Fruit fly (Drosophila melanogaster) whole organism, embryonic: ENCODE results near the gene CG10663.

Source experiments
- BEAF-32 ChIP-seq: fragments of 200-800 bp; sonication (Bioruptor generic); optimal IDR thresholded peaks from 3 replicates; lab custom pipeline; 2017; ENCODE audit warnings: missing biosample characterization, missing genetic modification characterization, mild to moderate bottlenecking, moderate library complexity, missing genetic modification reagents
- CG10209 ChIP-seq: fragments of 200-800 bp; sonication (Bioruptor generic); optimal IDR thresholded peaks from 3 replicates; lab custom pipeline; 2017; ENCODE audit warnings: missing biosample characterization, mild to moderate bottlenecking, missing genetic modification characterization, missing genetic modification reagents
- CG10654 ChIP-seq: fragments of 200-800 bp; sonication (Bioruptor generic); optimal IDR thresholded peaks from 2 replicates; lab custom pipeline; 2016; ENCODE audit warnings: missing biosample characterization, missing genetic modification characterization
- CG11398 ChIP-seq: fragments of 200-800 bp; sonication (Bioruptor generic); optimal IDR thresholded peaks from 2 replicates; lab custom pipeline; 2016; ENCODE audit warnings: missing biosample characterization, missing genetic modification characterization
- CG12299 ChIP-seq: fragments of 200-800 bp; sonication (Bioruptor generic); optimal IDR thresholded peaks from 2 replicates; lab custom pipeline; 2018; ENCODE audit warnings: missing biosample characterization, mild to moderate bottlenecking, missing genetic modification characterization
- CG14014 ChIP-seq: fragments of 200-800 bp; sonication (Bioruptor generic); IDR thresholded peaks from 2 replicates; pipeline ENCODE4 v1.3.6; 2022; ENCODE audit warnings: missing biosample characterization, missing genetic modification characterization
- CG15269 ChIP-seq: fragments of 200-800 bp; sonication (Bioruptor generic); optimal IDR thresholded peaks from 2 replicates; lab custom pipeline; 2018; ENCODE audit warnings: missing biosample characterization, mild to moderate bottlenecking, missing genetic modification characterization, moderate library complexity
- CG16779 ChIP-seq: fragments of 200-800 bp; sonication (Bioruptor generic); IDR thresholded peaks from 2 replicates; pipeline ENCODE4 v1.3.6; 2022; ENCODE audit warnings: missing biosample characterization, missing genetic modification characterization
- CG17359 ChIP-seq: fragments of 200-800 bp; sonication (Bioruptor generic); optimal IDR thresholded peaks from 3 replicates; lab custom pipeline; 2018; ENCODE audit warnings: missing biosample characterization, mild to moderate bottlenecking, missing genetic modification characterization, moderate library complexity
- CG2116 ChIP-seq: fragments of 200-800 bp; sonication (Bioruptor generic); optimal IDR thresholded peaks from 3 replicates; lab custom pipeline; 2018; ENCODE audit warnings: missing biosample characterization, mild to moderate bottlenecking, missing genetic modification characterization
- CG31441 ChIP-seq: fragments of 200-800 bp; sonication (Bioruptor generic); IDR thresholded peaks from 2 replicates; pipeline ENCODE4 v1.3.6; 2022; ENCODE audit warnings: missing biosample characterization, missing genetic modification characterization
- CG32532 ChIP-seq: fragments of 200-800 bp; sonication (Bioruptor generic); IDR thresholded peaks from 2 replicates; pipeline ENCODE4 v1.3.6; 2022; ENCODE audit warnings: missing biosample characterization, missing genetic modification characterization
- CG34224 ChIP-seq: fragments of 200-800 bp; sonication (Bioruptor generic); IDR thresholded peaks from 3 replicates; pipeline ENCODE4 v1.3.6; 2022; ENCODE audit warnings: missing biosample characterization, missing genetic modification characterization; ENCODE audit not compliant: partially characterized antibody
- CG4820 ChIP-seq: fragments of 200-800 bp; sonication (Bioruptor generic); optimal IDR thresholded peaks from 3 replicates; lab custom pipeline; 2016; ENCODE audit warnings: missing biosample characterization, missing genetic modification characterization
- CG7271 ChIP-seq: fragments of 200-800 bp; sonication (Bioruptor generic); optimal IDR thresholded peaks from 2 replicates; lab custom pipeline; 2018; ENCODE audit warnings: missing biosample characterization, mild to moderate bottlenecking, missing genetic modification characterization, moderate library complexity
- CG7928 ChIP-seq: fragments of 200-800 bp; sonication (Bioruptor generic); optimal IDR thresholded peaks from 2 replicates; lab custom pipeline; 2017; ENCODE audit warnings: missing biosample characterization, mild to moderate bottlenecking, missing genetic modification characterization
- CG7987 ChIP-seq: fragments of 200-800 bp; sonication (Bioruptor generic); optimal IDR thresholded peaks from 2 replicates; lab custom pipeline; 2018; ENCODE audit warnings: missing biosample characterization, mild to moderate bottlenecking, missing genetic modification characterization, moderate library complexity
- CG9727 ChIP-seq: fragments of 200-800 bp; sonication (Bioruptor generic); optimal IDR thresholded peaks from 3 replicates; lab custom pipeline; 2017; ENCODE audit warnings: missing biosample characterization, mild to moderate bottlenecking, missing genetic modification characterization
- CTCF ChIP-seq: fragments of 200-800 bp; sonication (Bioruptor generic); optimal IDR thresholded peaks from 2 replicates; lab custom pipeline; 2017; ENCODE audit warnings: missing biosample characterization, mild to moderate bottlenecking, missing genetic modification characterization, moderate library complexity
- D19A ChIP-seq: fragments of 200-800 bp; optimal IDR thresholded peaks from 3 replicates; lab custom pipeline; 2019; ENCODE audit warnings: missing biosample characterization, mild to moderate bottlenecking, missing genetic modification characterization, moderate library complexity
- Dip3 ChIP-seq: fragments of 200-800 bp; sonication (Bioruptor generic); optimal IDR thresholded peaks from 3 replicates; lab custom pipeline; 2016; ENCODE audit warnings: missing biosample characterization, missing genetic modification characterization
- Eip74EF ChIP-seq, 2 experiments: fragments of 200-800 bp in 1 of 2; fragments of >200 bp in 1 of 2; sonication (Bioruptor generic) in 1 of 2; optimal IDR thresholded peaks; 2 replicates each; lab custom pipeline; 2017 to 2019; ENCODE audit warnings: missing biosample characterization in 2 of 2, missing genetic modification characterization in 2 of 2, mild to moderate bottlenecking in 1 of 2, moderate library complexity in 1 of 2
- Elba2 ChIP-seq: fragments of 200-800 bp; sonication (Bioruptor generic); optimal IDR thresholded peaks from 3 replicates; lab custom pipeline; 2016; ENCODE audit warnings: missing biosample characterization, missing genetic modification characterization
- Ets97D ChIP-seq: fragments of 200-800 bp; sonication (Bioruptor generic); optimal IDR thresholded peaks from 3 replicates; lab custom pipeline; 2016; ENCODE audit warnings: missing biosample characterization, missing genetic modification characterization
- GATAe ChIP-seq: fragments of 200-800 bp; sonication (Bioruptor generic); conservative IDR thresholded peaks from 2 replicates; pipeline ENCODE4 v1.3.6; 2022; ENCODE audit warnings: missing biosample characterization, missing genetic modification characterization
- Hand ChIP-seq: fragments of 200-800 bp; sonication (Bioruptor generic); optimal IDR thresholded peaks from 2 replicates; lab custom pipeline; 2017; ENCODE audit warnings: mild to moderate bottlenecking, missing biosample characterization, missing genetic modification reagents, missing genetic modification characterization
- Lim3 ChIP-seq: fragments of 200-800 bp; sonication (Bioruptor generic); IDR thresholded peaks from 2 replicates; pipeline ENCODE4 v1.3.6; 2022; ENCODE audit warnings: missing biosample characterization, missing genetic modification characterization
- Mes4 ChIP-seq: fragments of 200-800 bp; sonication (Bioruptor generic); optimal IDR thresholded peaks from 2 replicates; lab custom pipeline; 2016; ENCODE audit warnings: missing biosample characterization, missing genetic modification characterization
- Opbp ChIP-seq: fragments of 200-800 bp; sonication (Bioruptor generic); IDR thresholded peaks from 3 replicates; pipeline ENCODE4 v1.3.6; 2022; ENCODE audit warnings: missing biosample characterization, missing genetic modification characterization; ENCODE audit not compliant: partially characterized antibody
- Six4 ChIP-seq: fragments of 200-800 bp; sonication (Bioruptor generic); optimal IDR thresholded peaks from 2 replicates; lab custom pipeline; 2016; ENCODE audit warnings: missing biosample characterization, missing genetic modification characterization
- Sox100B ChIP-seq: fragments of 200-800 bp; sonication (Bioruptor generic); optimal IDR thresholded peaks from 3 replicates; lab custom pipeline; 2018; ENCODE audit warnings: missing biosample characterization, mild to moderate bottlenecking, missing genetic modification characterization
- al ChIP-seq: fragments of 200-800 bp; sonication (Bioruptor generic); IDR thresholded peaks from 2 replicates; pipeline ENCODE4 v1.3.6; 2022; ENCODE audit warnings: missing biosample characterization, missing genetic modification characterization
- bab2 ChIP-seq: fragments of 200-800 bp; sonication (Bioruptor generic); optimal IDR thresholded peaks from 2 replicates; lab custom pipeline; 2016; ENCODE audit warnings: missing biosample characterization, missing genetic modification characterization
- disco-r ChIP-seq: fragments of 200-800 bp; sonication (Bioruptor generic); optimal IDR thresholded peaks from 2 replicates; lab custom pipeline; 2016; ENCODE audit warnings: missing biosample characterization, missing genetic modification characterization
- en ChIP-seq: fragments of 200-800 bp; sonication (Bioruptor generic); optimal IDR thresholded peaks from 2 replicates; lab custom pipeline; 2016; ENCODE audit warnings: missing biosample characterization, missing genetic modification characterization
- eyg ChIP-seq: fragments of 200-800 bp; sonication (Bioruptor generic); optimal IDR thresholded peaks from 3 replicates; lab custom pipeline; 2016; ENCODE audit warnings: missing biosample characterization, missing genetic modification characterization
- fd96Cb ChIP-seq: fragments of 200-800 bp; sonication (Bioruptor generic); optimal IDR thresholded peaks from 2 replicates; lab custom pipeline; 2018; ENCODE audit warnings: missing biosample characterization, mild to moderate bottlenecking, missing genetic modification characterization, moderate library complexity
- grn ChIP-seq: fragments of 200-800 bp; sonication (Bioruptor generic); optimal IDR thresholded peaks from 3 replicates; lab custom pipeline; 2017; ENCODE audit warnings: missing biosample characterization, missing genetic modification characterization
- kah ChIP-seq: fragments of 200-800 bp; sonication (Bioruptor generic); optimal IDR thresholded peaks from 2 replicates; lab custom pipeline; 2018; ENCODE audit warnings: missing biosample characterization, mild to moderate bottlenecking, missing genetic modification characterization
- lab ChIP-seq: fragments of 200-800 bp; sonication (Bioruptor generic); optimal IDR thresholded peaks from 3 replicates; lab custom pipeline; 2017; ENCODE audit warnings: missing biosample characterization, missing genetic modification characterization, mild to moderate bottlenecking, moderate library complexity, missing genetic modification reagents
- lola ChIP-seq, 3 experiments: fragments of >200 bp in 2 of 3; fragments of 200-800 bp in 1 of 3; sonication (Bioruptor generic) in 1 of 3; optimal IDR thresholded peaks; 2 replicates each; lab custom pipeline; 2017 to 2019; ENCODE audit warnings: missing biosample characterization in 3 of 3, missing genetic modification characterization in 3 of 3, mild to moderate bottlenecking in 1 of 3, moderate library complexity in 1 of 3
- maf-S ChIP-seq: fragments of 200-800 bp; sonication (Bioruptor generic); optimal IDR thresholded peaks from 2 replicates; lab custom pipeline; 2016; ENCODE audit warnings: missing biosample characterization, missing genetic modification characterization
- rib ChIP-seq: fragments of 200-800 bp; sonication (Bioruptor generic); IDR thresholded peaks from 2 replicates; pipeline ENCODE4 v1.3.6; 2022; ENCODE audit warnings: missing biosample characterization, missing genetic modification characterization
- salm ChIP-seq: fragments of 200-800 bp; sonication (Bioruptor generic); optimal IDR thresholded peaks from 2 replicates; lab custom pipeline; 2018; ENCODE audit warnings: missing biosample characterization, mild to moderate bottlenecking, missing genetic modification characterization
- sc ChIP-seq, 3 experiments: fragments of >200 bp in 2 of 3; fragments of 200-800 bp in 1 of 3; sonication (Bioruptor generic) in 1 of 3; optimal IDR thresholded peaks; 2 replicates in 2 of 3; 3 replicates in 1 of 3; lab custom pipeline; 2017; ENCODE audit warnings: mild to moderate bottlenecking in 1 of 3, missing biosample characterization in 1 of 3, missing genetic modification characterization in 1 of 3, missing genetic modification reagents in 1 of 3
- so ChIP-seq: fragments of 200-800 bp; sonication (Bioruptor generic); IDR thresholded peaks from 3 replicates; pipeline ENCODE4 v1.3.6; 2022; ENCODE audit warnings: missing biosample characterization, missing genetic modification characterization
- tgo ChIP-seq: fragments of 200-800 bp; sonication (Bioruptor generic); IDR thresholded peaks from 3 replicates; pipeline ENCODE4 v1.3.6; 2022; ENCODE audit warnings: missing biosample characterization, missing genetic modification characterization
- toy ChIP-seq: fragments of 200-800 bp; sonication (Bioruptor generic); IDR thresholded peaks from 2 replicates; pipeline ENCODE4 v1.3.6; 2022; ENCODE audit warnings: missing biosample characterization, missing genetic modification characterization
- ttk ChIP-seq: fragments of 200-800 bp; sonication (Bioruptor generic); IDR thresholded peaks from 2 replicates; pipeline ENCODE4 v2.1.2; 2022; ENCODE audit warnings: missing biosample characterization, missing genetic modification characterization

CG10663 gene

DNA sequence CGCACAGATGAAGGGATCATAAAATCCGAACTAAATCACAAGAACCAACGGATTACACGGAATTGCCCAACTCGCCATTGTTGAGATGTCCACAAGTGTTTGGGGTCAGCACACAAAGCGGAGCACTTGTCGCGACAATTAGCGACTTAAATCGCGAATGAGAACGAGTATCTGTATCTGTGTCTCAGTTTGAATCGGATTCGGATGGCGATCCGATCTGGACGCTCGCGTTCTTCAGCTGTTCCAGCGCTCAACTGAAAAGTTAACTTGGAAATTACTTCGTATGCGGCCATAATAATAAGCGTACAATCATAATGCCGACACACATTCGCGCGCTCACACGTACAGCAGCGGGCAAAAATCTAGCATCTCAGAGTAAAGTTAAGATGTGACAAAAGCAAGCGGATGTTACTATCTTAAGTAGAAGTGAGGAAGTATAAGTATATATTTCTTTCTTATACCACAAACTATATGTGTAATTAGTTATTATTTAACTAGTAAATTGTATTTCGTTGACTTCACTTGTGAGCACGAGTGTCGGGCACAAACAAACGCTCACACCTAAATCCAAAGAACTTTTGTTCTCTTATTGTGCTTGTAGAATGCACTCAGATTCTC is 5.7 kb upstream of the CG10663 start, which contains the start of gene CG10660 (continued):
- TF ChIP-seq ttk (GFP tag; lab: Robert Waterston, UW): peak; percentile 80
- TF ChIP-seq CG10654 (GFP tag; lab: Kevin White, UChicago): peak; percentile 95
- TF ChIP-seq Opbp (GFP tag; lab: Robert Waterston, UW): no peak
- 0 out of 2 replicates have a peak, but pooled peaks have one; percentile 16 for TF ChIP-seq rib (GFP tag; lab: Robert Waterston, UW)
- TF ChIP-seq CTCF (GFP tag; lab: Kevin White, UChicago): peak; percentile 41
- TF ChIP-seq CG4820 (GFP tag; lab: Kevin White, UChicago): peak; percentile 87
- peak; percentile 84 for TF ChIP-seq CG9727 (GFP tag; lab: Kevin White, UChicago)
- peak; percentile 80 for TF ChIP-seq tgo (GFP tag; lab: Robert Waterston, UW)
- TF ChIP-seq CG2116 (GFP tag; lab: Kevin White, UChicago): peak; percentile 54
- TF ChIP-seq Ets97D: peak; percentile 39
- TF ChIP-seq lab (GFP tag; lab: Kevin White, UChicago): peak; percentile 91
- TF ChIP-seq CG14014 (GFP tag; lab: Robert Waterston, UW): peak; percentile 84
- no peak for TF ChIP-seq grn (GFP tag; lab: Kevin White, UChicago)
- peak; percentile 74 for TF ChIP-seq Mes4 (GFP tag; lab: Kevin White, UChicago)
- TF ChIP-seq al (GFP tag; lab: Robert Waterston, UW): peak; percentile 37; the same call in 1 of the 2 replicates
- peak; percentile 91 for TF ChIP-seq fd96Cb (tag; lab: Kevin White, UChicago)
- peak; percentile 69 for TF ChIP-seq Dip3
- peak; percentile 70 for TF ChIP-seq Hand (GFP tag; lab: Kevin White, UChicago)
- no peak for TF ChIP-seq Elba2 (GFP tag; lab: Kevin White, UChicago)
- TF ChIP-seq CG31441 (GFP tag; lab: Robert Waterston, UW): peak; percentile 93
- TF ChIP-seq so (GFP tag; lab: Robert Waterston, UW): peak; percentile 91
- peak; percentile 55 for TF ChIP-seq CG7987
- peak; percentile 88 for TF ChIP-seq CG10209
- TF ChIP-seq D19A: peak; percentile 87
- peak; percentile 66 for TF ChIP-seq Six4 (GFP tag; lab: Kevin White, UChicago)
- peak; percentile 34 for TF ChIP-seq CG7928 (GFP tag; lab: Kevin White, UChicago)
- no peak for TF ChIP-seq en (GFP tag; lab: Kevin White, UChicago)
- no peak for TF ChIP-seq CG34224
- TF ChIP-seq GATAe: peak; percentile 33; the same call in 1 of the 2 replicates
- TF ChIP-seq toy (GFP tag; lab: Robert Waterston, UW): 0 out of 2 replicates have a peak, but pooled peaks have one; percentile 44
- TF ChIP-seq eyg (GFP tag; lab: Kevin White, UChicago): peak; percentile 57
- TF ChIP-seq bab2 (GFP tag; lab: Kevin White, UChicago): peak; percentile 79
- TF ChIP-seq kah (GFP tag; lab: Kevin White, UChicago): peak; percentile 66
- peak; percentile 80 for TF ChIP-seq CG12299 (tag; lab: Kevin White, UChicago)
- no peak for TF ChIP-seq disco-r (GFP tag; lab: Kevin White, UChicago)
- TF ChIP-seq BEAF-32: no peak
- TF ChIP-seq Lim3: 0 out of 2 replicates have a peak, but pooled peaks have one; percentile 11
- peak; percentile 55 for TF ChIP-seq maf-S (GFP tag; lab: Kevin White, UChicago)
- TF ChIP-seq CG15269 (tag; lab: Kevin White, UChicago): peak; percentile 91
- peak; percentile 90 for TF ChIP-seq salm (tag; lab: Kevin White, UChicago)
- TF ChIP-seq CG17359 (tag; lab: Kevin White, UChicago): peak; percentile 91
- TF ChIP-seq lola (GFP tag; optimal IDR thresholded peaks at IDR 0.05; lab: Kevin White, UChicago): peak in 1 of 3 experiments; percentile 86
- TF ChIP-seq Sox100B (GFP tag; lab: Kevin White, UChicago): peak; percentile 84
- TF ChIP-seq CG11398: peak; percentile 40
- 0 out of 2 replicates have a peak, but pooled peaks have one; percentile 55 for TF ChIP-seq CG16779 (GFP tag; lab: Robert Waterston, UW)
- TF ChIP-seq CG32532 (GFP tag; lab: Robert Waterston, UW): peak; percentile 79; the same call in 1 of the 2 replicates
- TF ChIP-seq Eip74EF (GFP tag; optimal IDR thresholded peaks at IDR 0.05; lab: Kevin White, UChicago): peak in 1 of 2 experiments; percentile 87
- no peak for TF ChIP-seq sc (optimal IDR thresholded peaks at IDR 0.05; lab: Kevin White, UChicago)
- peak; percentile 85 for TF ChIP-seq sc (GFP tag; optimal IDR thresholded peaks at IDR 0.05; lab: Kevin White, UChicago)
- TF ChIP-seq CG7271: peak; percentile 26
